Fruit fly (Drosophila melanogaster) whole organism, embryonic: ENCODE data around the gene CG34295.

Experiments used
- Atf6 ChIP-seq: fragments of 200-800 bp; sonication (Bioruptor generic); IDR thresholded peaks from 2 replicates; pipeline ENCODE4 v1.3.6; 2022; ENCODE audit warnings: missing biosample characterization, missing genetic modification characterization
- Bgb ChIP-seq: fragments of 200-800 bp; sonication (Bioruptor generic); IDR thresholded peaks from 2 replicates; pipeline ENCODE4 v1.3.6; 2022; ENCODE audit warnings: missing biosample characterization, missing genetic modification characterization; ENCODE audit not compliant: partially characterized antibody
- CG10543 ChIP-seq: fragments of 200-800 bp; sonication (Bioruptor generic); optimal IDR thresholded peaks from 3 replicates; lab custom pipeline; 2017; ENCODE audit warnings: missing biosample characterization, mild to moderate bottlenecking, missing genetic modification characterization, moderate library complexity
- CG11695 ChIP-seq: fragments of 200-800 bp; sonication (Bioruptor generic); IDR thresholded peaks from 3 replicates; pipeline ENCODE4 v1.3.6; 2022; ENCODE audit warnings: missing biosample characterization, missing genetic modification characterization
- CG11696 ChIP-seq: fragments of 200-800 bp; sonication (Bioruptor generic); IDR thresholded peaks from 2 replicates; pipeline ENCODE4 v1.3.6; 2022; ENCODE audit warnings: missing biosample characterization, missing genetic modification characterization
- CG12769 ChIP-seq: fragments of 200-800 bp; sonication (Bioruptor generic); optimal IDR thresholded peaks from 2 replicates; lab custom pipeline; 2019; ENCODE audit warnings: missing biosample characterization, mild to moderate bottlenecking, missing genetic modification characterization, moderate library complexity
- CG15479 ChIP-seq: fragments of 200-800 bp; sonication (Bioruptor generic); optimal IDR thresholded peaks from 3 replicates; lab custom pipeline; 2019; ENCODE audit warnings: missing biosample characterization, mild to moderate bottlenecking, missing genetic modification characterization, moderate library complexity
- CG17385 ChIP-seq: fragments of 200-800 bp; sonication (Bioruptor generic); optimal IDR thresholded peaks from 3 replicates; lab custom pipeline; 2018; ENCODE audit warnings: missing biosample characterization, mild to moderate bottlenecking, missing genetic modification characterization
- CG17568 ChIP-seq: fragments of 200-800 bp; sonication (Bioruptor generic); optimal IDR thresholded peaks from 2 replicates; lab custom pipeline; 2018; ENCODE audit warnings: missing biosample characterization, mild to moderate bottlenecking, missing genetic modification characterization, moderate library complexity
- CG18599 ChIP-seq: fragments of 200-800 bp; sonication (Bioruptor generic); optimal IDR thresholded peaks from 3 replicates; lab custom pipeline; 2017; ENCODE audit warnings: missing biosample characterization, missing genetic modification characterization, mild to moderate bottlenecking, moderate library complexity, missing genetic modification reagents
- CG32767 ChIP-seq: fragments of 200-800 bp; sonication (Bioruptor generic); IDR thresholded peaks from 2 replicates; pipeline ENCODE4 v1.3.6; 2022; ENCODE audit warnings: missing biosample characterization, missing genetic modification characterization
- CG3847 ChIP-seq: fragments of 200-800 bp; sonication (Bioruptor generic); IDR thresholded peaks from 2 replicates; pipeline ENCODE4 v1.3.6; 2022; ENCODE audit warnings: missing biosample characterization, missing genetic modification characterization
- CG4707 ChIP-seq: fragments of 200-800 bp; sonication (Bioruptor generic); optimal IDR thresholded peaks from 2 replicates; lab custom pipeline; 2018; ENCODE audit warnings: missing biosample characterization, mild to moderate bottlenecking, missing genetic modification characterization, moderate library complexity
- CG6791 ChIP-seq: fragments of 200-800 bp; sonication (Bioruptor generic); IDR thresholded peaks from 3 replicates; pipeline ENCODE4 v1.3.6; 2022; ENCODE audit warnings: missing biosample characterization, missing genetic modification characterization; ENCODE audit not compliant: partially characterized antibody
- CG7963 ChIP-seq: fragments of 200-800 bp; sonication (Bioruptor generic); IDR thresholded peaks from 3 replicates; pipeline ENCODE4 v1.3.6; 2022; ENCODE audit warnings: missing biosample characterization, missing genetic modification characterization; ENCODE audit not compliant: partially characterized antibody
- D19B ChIP-seq: fragments of 200-800 bp; sonication (Bioruptor generic); optimal IDR thresholded peaks from 2 replicates; lab custom pipeline; 2017; ENCODE audit warnings: missing biosample characterization, mild to moderate bottlenecking, missing genetic modification characterization
- Dbx ChIP-seq: fragments of 200-800 bp; sonication (Bioruptor generic); IDR thresholded peaks from 3 replicates; pipeline ENCODE4 v1.3.6; 2022; ENCODE audit warnings: missing biosample characterization, missing genetic modification characterization
- Deaf1 ChIP-seq: fragments of 200-800 bp; optimal IDR thresholded peaks from 3 replicates; lab custom pipeline; 2019; ENCODE audit warnings: missing biosample characterization, mild to moderate bottlenecking, missing genetic modification characterization, moderate library complexity
- E2f2 ChIP-seq: fragments of 200-800 bp; sonication (Bioruptor generic); IDR thresholded peaks from 2 replicates; pipeline ENCODE4 v1.3.6; 2022; ENCODE audit warnings: missing biosample characterization, missing genetic modification characterization
- GATAe ChIP-seq: fragments of 200-800 bp; sonication (Bioruptor generic); conservative IDR thresholded peaks from 2 replicates; pipeline ENCODE4 v1.3.6; 2022; ENCODE audit warnings: missing biosample characterization, missing genetic modification characterization
- HLH4C ChIP-seq: fragments of 200-800 bp; sonication (Bioruptor generic); IDR thresholded peaks from 3 replicates; pipeline ENCODE4 v1.3.6; 2022; ENCODE audit warnings: missing biosample characterization, missing genetic modification characterization; ENCODE audit not compliant: partially characterized antibody
- Med ChIP-seq: fragments of 200-800 bp; sonication (Bioruptor generic); peaks from one replicate; lab custom pipeline; 2016; ENCODE audit warnings: missing biosample characterization, missing genetic modification characterization, mild to moderate bottlenecking, inconsistent platforms, moderate library complexity
- Ptx1 ChIP-seq: fragments of 200-800 bp; sonication (Bioruptor generic); IDR thresholded peaks from 2 replicates; pipeline ENCODE4 v1.3.6; 2022; ENCODE audit warnings: missing biosample characterization, missing genetic modification characterization
- Rfx ChIP-seq: fragments of 200-800 bp; sonication (Bioruptor generic); IDR thresholded peaks from 2 replicates; pipeline ENCODE4 v1.3.6; 2022; ENCODE audit warnings: missing biosample characterization, missing genetic modification characterization
- Sry-δ ChIP-seq: fragments of 200-800 bp; sonication (Bioruptor generic); optimal IDR thresholded peaks from 2 replicates; lab custom pipeline; 2016; ENCODE audit warnings: missing biosample characterization, missing genetic modification characterization
- ato ChIP-seq: fragments of 200-800 bp; sonication (Bioruptor generic); IDR thresholded peaks from 2 replicates; pipeline ENCODE4 v1.3.6; 2022; ENCODE audit warnings: missing biosample characterization, missing genetic modification characterization; ENCODE audit not compliant: partially characterized antibody
- bowl ChIP-seq: fragments of 200-800 bp; sonication (Bioruptor generic); IDR thresholded peaks from 2 replicates; pipeline ENCODE4 v1.3.6; 2022; ENCODE audit warnings: missing biosample characterization, missing genetic modification characterization
- caup ChIP-seq: fragments of 200-800 bp; sonication (Bioruptor generic); optimal IDR thresholded peaks from 3 replicates; lab custom pipeline; 2017; ENCODE audit warnings: missing biosample characterization, mild to moderate bottlenecking, missing genetic modification characterization, moderate library complexity; ENCODE audit not compliant: severe bottlenecking
- chinmo ChIP-seq: fragments of 200-800 bp; sonication (Bioruptor generic); IDR thresholded peaks from 4 replicates; pipeline ENCODE4 v1.3.6; 2022; ENCODE audit warnings: missing biosample characterization, missing genetic modification characterization; ENCODE audit not compliant: partially characterized antibody
- crol ChIP-seq: fragments of 200-800 bp; sonication (Bioruptor generic); IDR thresholded peaks from 2 replicates; pipeline ENCODE4 v1.3.6; 2022; ENCODE audit warnings: missing biosample characterization, missing genetic modification characterization
- dmrt11E ChIP-seq: fragments of 200-800 bp; sonication (Bioruptor generic); optimal IDR thresholded peaks from 3 replicates; lab custom pipeline; 2018; ENCODE audit warnings: missing biosample characterization, mild to moderate bottlenecking, missing genetic modification characterization, moderate library complexity
- eyg ChIP-seq: fragments of 200-800 bp; sonication (Bioruptor generic); optimal IDR thresholded peaks from 3 replicates; lab custom pipeline; 2016; ENCODE audit warnings: missing biosample characterization, missing genetic modification characterization
- fru ChIP-seq: fragments of >200 bp; optimal IDR thresholded peaks from 2 replicates; lab custom pipeline; 2017
- inv ChIP-seq: fragments of 200-800 bp; sonication (Bioruptor generic); IDR thresholded peaks from 2 replicates; pipeline ENCODE4 v1.3.6; 2022; ENCODE audit warnings: missing biosample characterization, missing genetic modification characterization; ENCODE audit not compliant: partially characterized antibody
- kah ChIP-seq: fragments of 200-800 bp; sonication (Bioruptor generic); optimal IDR thresholded peaks from 2 replicates; lab custom pipeline; 2018; ENCODE audit warnings: missing biosample characterization, mild to moderate bottlenecking, missing genetic modification characterization
- lov ChIP-seq, 2 experiments: fragments of 200-800 bp in 1 of 2; fragments of >200 bp in 1 of 2; sonication (Bioruptor generic) in 1 of 2; IDR thresholded peaks in 1 of 2; optimal IDR thresholded peaks in 1 of 2; 2 replicates in 1 of 2; 3 replicates in 1 of 2; pipeline versions ENCODE4 v1.3.6 to Lab custom; 2017 to 2022; ENCODE audit warnings: missing biosample characterization in 1 of 2, missing genetic modification characterization in 1 of 2
- luna ChIP-seq: fragments of 200-800 bp; sonication (Bioruptor generic); optimal IDR thresholded peaks from 2 replicates; lab custom pipeline; 2016; ENCODE audit warnings: missing biosample characterization, missing genetic modification characterization
- mam ChIP-seq: fragments of 200-800 bp; sonication (Bioruptor generic); optimal IDR thresholded peaks from 3 replicates; lab custom pipeline; 2016; ENCODE audit warnings: missing biosample characterization, missing genetic modification characterization
- mirr ChIP-seq: fragments of 200-800 bp; sonication (Bioruptor generic); optimal IDR thresholded peaks from 3 replicates; lab custom pipeline; 2018; ENCODE audit warnings: missing biosample characterization, mild to moderate bottlenecking, missing genetic modification characterization
- nmo ChIP-seq: fragments of 200-800 bp; sonication (Bioruptor generic); optimal IDR thresholded peaks from 2 replicates; lab custom pipeline; 2018; ENCODE audit warnings: missing biosample characterization, mild to moderate bottlenecking, missing genetic modification characterization, moderate library complexity
- psq ChIP-seq: fragments of 200-800 bp; sonication (Bioruptor generic); optimal IDR thresholded peaks from 2 replicates; lab custom pipeline; 2017; ENCODE audit warnings: missing biosample characterization, missing genetic modification characterization
- rib ChIP-seq: fragments of 200-800 bp; sonication (Bioruptor generic); IDR thresholded peaks from 2 replicates; pipeline ENCODE4 v1.3.6; 2022; ENCODE audit warnings: missing biosample characterization, missing genetic modification characterization
- row ChIP-seq: fragments of 200-800 bp; sonication (Bioruptor generic); IDR thresholded peaks from 3 replicates; pipeline ENCODE4 v1.3.6; 2022; ENCODE audit warnings: missing biosample characterization, missing genetic modification characterization
- sens-2 ChIP-seq: fragments of 200-800 bp; sonication (Bioruptor generic); IDR thresholded peaks from 2 replicates; pipeline ENCODE4 v1.3.6; 2022; ENCODE audit warnings: missing biosample characterization, missing genetic modification characterization
- shn ChIP-seq: fragments of 200-800 bp; sonication (Bioruptor generic); optimal IDR thresholded peaks from 3 replicates; lab custom pipeline; 2016; ENCODE audit warnings: missing biosample characterization, missing genetic modification characterization
- slbo ChIP-seq: fragments of 200-800 bp; sonication (Bioruptor generic); IDR thresholded peaks from 2 replicates; pipeline ENCODE4 v1.3.6; 2022; ENCODE audit warnings: missing biosample characterization, missing genetic modification characterization
- sob ChIP-seq: fragments of 200-800 bp; sonication (Bioruptor generic); IDR thresholded peaks from 2 replicates; pipeline ENCODE4 v1.3.6; 2022; ENCODE audit warnings: missing biosample characterization, missing genetic modification characterization
- vvl ChIP-seq: fragments of 200-800 bp; sonication (Bioruptor generic); IDR thresholded peaks from 2 replicates; pipeline ENCODE4 v1.3.6; 2022; ENCODE audit warnings: missing biosample characterization, missing genetic modification characterization
- yki ChIP-seq: fragments of >200 bp; optimal IDR thresholded peaks from 3 replicates; lab custom pipeline; 2018

Gene CG34295

dm6 chr3R:28831172-28831571 lies 41.8 kb downstream of the CG34295 start (continued):
- TF ChIP-seq yki (lab: Kevin White, UChicago) (no peak), eyg (GFP tag; lab: Kevin White, UChicago) (no peak), shn (GFP tag; lab: Kevin White, UChicago) (no peak), GATAe (GFP tag; lab: Robert Waterston, UW) (peak; percentile 74), lov (optimal IDR thresholded peaks at IDR 0.05; lab: Kevin White, UChicago) (no peak), lov (GFP tag; IDR thresholded peaks at IDR 0.05; lab: Robert Waterston, UW) (0 out of 3 replicates have a peak, but pooled peaks have one; percentile 16), CG15479 (GFP tag; lab: Kevin White, UChicago) (no peak), slbo (GFP tag; lab: Robert Waterston, UW) (peak; percentile 63), dmrt11E (tag; lab: Kevin White, UChicago) (no peak), inv (GFP tag; lab: Robert Waterston, UW) (0 out of 2 replicates have a peak, but pooled peaks have one; percentile 15), Med (GFP tag; lab: Kevin White, UChicago) (peak; percentile 84), caup (GFP tag; lab: Kevin White, UChicago) (peak; percentile 18), chinmo (GFP tag; lab: Robert Waterston, UW) (0 out of 4 replicates have a peak, but pooled peaks have one; percentile 53), CG12769 (tag; lab: Kevin White, UChicago) (peak; percentile 26), CG17385 (GFP tag; lab: Kevin White, UChicago) (no peak), rib (GFP tag; lab: Robert Waterston, UW) (peak; percentile 37; the same call in 1 of the 2 replicates), nmo (GFP tag; lab: Kevin White, UChicago) (no peak), Deaf1 (tag; lab: Kevin White, UChicago) (peak; percentile 49), CG10543 (GFP tag; lab: Kevin White, UChicago) (peak; percentile 75), Atf6 (GFP tag; lab: Robert Waterston, UW) (no peak), CG7963 (GFP tag; lab: Robert Waterston, UW) (no peak), sob (GFP tag; lab: Robert Waterston, UW) (peak; percentile 47; the same call in 1 of the 2 replicates), Rfx (GFP tag; lab: Robert Waterston, UW) (peak; percentile 63), CG11695 (GFP tag; lab: Robert Waterston, UW) (peak; percentile 20; the same call in 1 of the 3 replicates), ato (GFP tag; lab: Robert Waterston, UW) (no peak), CG17568 (GFP tag; lab: Kevin White, UChicago) (no peak), CG4707 (GFP tag; lab: Kevin White, UChicago) (peak; percentile 42), D19B (GFP tag; lab: Kevin White, UChicago) (no peak), row (GFP tag; lab: Robert Waterston, UW) (peak; percentile 51), E2f2 (GFP tag; lab: Robert Waterston, UW) (peak; percentile 18; the same call in 1 of the 2 replicates), Sry-δ (no peak), mam (GFP tag; lab: Kevin White, UChicago) (peak; percentile 4), crol (GFP tag; lab: Robert Waterston, UW) (peak; percentile 11; the same call in 1 of the 2 replicates), HLH4C (GFP tag; lab: Robert Waterston, UW) (peak; percentile 29; the same call in 1 of the 3 replicates), CG3847 (GFP tag; lab: Robert Waterston, UW) (0 out of 2 replicates have a peak, but pooled peaks have one; percentile 4), Ptx1 (peak; percentile 17; the same call in 1 of the 2 replicates), sens-2 (GFP tag; lab: Robert Waterston, UW) (peak; percentile 40; the same call in 1 of the 2 replicates), luna (GFP tag; lab: Kevin White, UChicago) (no peak), CG11696 (GFP tag; lab: Robert Waterston, UW) (no peak), bowl (GFP tag; lab: Robert Waterston, UW) (peak; percentile 39; the same call in 1 of the 2 replicates), psq (GFP tag; lab: Kevin White, UChicago) (no peak), mirr (GFP tag; lab: Kevin White, UChicago) (peak; percentile 86), vvl (0 out of 2 replicates have a peak, but pooled peaks have one; percentile 8), CG32767 (GFP tag; lab: Robert Waterston, UW) (peak; percentile 62; the same call in 1 of the 2 replicates), CG18599 (GFP tag; lab: Kevin White, UChicago) (peak; percentile 31), Dbx (GFP tag; lab: Robert Waterston, UW) (0 out of 3 replicates have a peak, but pooled peaks have one; percentile 49), CG6791 (GFP tag; lab: Robert Waterston, UW) (0 out of 3 replicates have a peak, but pooled peaks have one; percentile 4), Bgb (GFP tag; lab: Robert Waterston, UW) (peak; percentile 60), kah (GFP tag; lab: Kevin White, UChicago) (peak; percentile 5), fru (no peak)
